Worm (Caenorhabditis elegans) whole organism, L4 larva: ENCODE measurements around the gene aman-2.
A peak's percentile ranks its signal among the peaks of the same experiment; 100 is the strongest.

ENCODE experiments used
- D1046.2 ChIP-seq: fragments of 200-800 bp; sonication (Bioruptor generic); IDR thresholded peaks from 2 replicates; pipeline ENCODE4 v1.3.6; 2022; ENCODE audit warnings: missing genetic modification characterization, missing compliant biosample characterization
- F26F4.8 ChIP-seq: fragments of 200-800 bp; sonication (Bioruptor generic); conservative IDR thresholded peaks from 2 replicates; pipeline ENCODE4 v1.3.6; 2022; ENCODE audit warnings: missing genetic modification characterization, missing compliant biosample characterization
- F44E2.7 ChIP-seq: fragments of 200-800 bp; sonication (Bioruptor generic); IDR thresholded peaks from 2 replicates; pipeline ENCODE4 v2.1.2; 2022; ENCODE audit warnings: missing genetic modification characterization, missing compliant biosample characterization
- Y105C5A.15 ChIP-seq: fragments of 200-800 bp; sonication (Bioruptor generic); IDR thresholded peaks from 2 replicates; pipeline ENCODE4 v1.3.6; 2022; ENCODE audit warnings: missing genetic modification characterization, missing compliant biosample characterization
- Y48G9A.11 ChIP-seq: fragments of 200-800 bp; sonication (Bioruptor generic); IDR thresholded peaks from 2 replicates; pipeline ENCODE4 v1.3.6; 2022; ENCODE audit warnings: missing genetic modification reagents, missing genetic modification characterization, missing compliant biosample characterization
- ZK337.2 ChIP-seq: fragments of 200-800 bp; sonication (Bioruptor generic); IDR thresholded peaks from 2 replicates; pipeline ENCODE4 v1.3.6; 2022; ENCODE audit warnings: missing genetic modification reagents, missing genetic modification characterization, missing compliant biosample characterization
- ZK546.5 ChIP-seq, 2 experiments: sonication (generic microtip); optimal IDR thresholded peaks; 2 replicates each; lab custom pipeline; 2017; ENCODE audit warnings: missing biosample characterization in 2 of 2, missing genetic modification characterization in 2 of 2
- aha-1 ChIP-seq: fragments of 150-350 bp; peaks from one replicate; lab custom pipeline; 2014; ENCODE audit warnings: missing biosample characterization, missing genetic modification characterization
- arid-1 ChIP-seq: fragments of 200-800 bp; sonication (Bioruptor generic); conservative IDR thresholded peaks from 2 replicates; pipeline ENCODE4 v1.3.6; 2022; ENCODE audit warnings: missing genetic modification reagents, missing genetic modification characterization, missing compliant biosample characterization
- ceh-20 ChIP-seq: fragments of 200-800 bp; sonication (Bioruptor generic); IDR thresholded peaks from 2 replicates; pipeline ENCODE4 v1.3.6; 2022; ENCODE audit warnings: missing genetic modification reagents, missing genetic modification characterization, missing compliant biosample characterization
- ceh-28 ChIP-seq: fragments of 150-350 bp; optimal IDR thresholded peaks from 2 replicates; lab custom pipeline; 2014; ENCODE audit warnings: missing biosample characterization, missing genetic modification reagents, missing genetic modification characterization
- ceh-32 ChIP-seq: sonication (generic microtip); optimal IDR thresholded peaks from 2 replicates; lab custom pipeline; 2016; ENCODE audit warnings: mild to moderate bottlenecking, missing genetic modification characterization, missing compliant biosample characterization; ENCODE audit not compliant: poor library complexity
- ceh-62 ChIP-seq: sonication (generic microtip); optimal IDR thresholded peaks from 2 replicates; lab custom pipeline; 2017; ENCODE audit warnings: missing biosample characterization, missing genetic modification characterization
- ces-1 ChIP-seq: fragments of 150-350 bp; sonication (generic microtip); optimal IDR thresholded peaks from 4 replicates; lab custom pipeline; 2014; ENCODE audit warnings: missing biosample characterization, missing genetic modification reagents, missing genetic modification characterization
- cey-2 ChIP-seq: sonication (generic microtip); optimal IDR thresholded peaks from 3 replicates; lab custom pipeline; 2017; ENCODE audit warnings: missing genetic modification characterization, mild to moderate bottlenecking, missing compliant biosample characterization, antibody characterized with exemption, borderline replicate concordance; ENCODE audit not compliant: insufficient read depth
- ctbp-1 ChIP-seq: fragments of 200-800 bp; sonication (Bioruptor generic); IDR thresholded peaks from 2 replicates; pipeline ENCODE4 v1.3.6; 2022; ENCODE audit warnings: missing genetic modification reagents, missing genetic modification characterization, missing compliant biosample characterization
- daf-12 ChIP-seq: fragments of 150-350 bp; optimal IDR thresholded peaks from 2 replicates; lab custom pipeline; 2014; ENCODE audit warnings: missing biosample characterization, missing genetic modification reagents, missing genetic modification characterization
- daf-16 ChIP-seq, 3 experiments: sonication (generic microtip); optimal IDR thresholded peaks; 2 replicates each; lab custom pipeline; 2016 to 2017; ENCODE audit warnings: missing genetic modification characterization in 3 of 3, missing genetic modification reagents in 3 of 3, mild to moderate bottlenecking in 2 of 3, missing compliant biosample characterization in 2 of 3, missing biosample characterization in 1 of 3, moderate library complexity in 1 of 3
- dmd-8 ChIP-seq: fragments of 200-800 bp; sonication (Bioruptor generic); IDR thresholded peaks from 2 replicates; pipeline ENCODE4 v1.3.6; 2022; ENCODE audit warnings: missing genetic modification characterization, missing compliant biosample characterization
- dmd-9 ChIP-seq: fragments of 200-800 bp; sonication (Bioruptor generic); IDR thresholded peaks from 2 replicates; pipeline ENCODE4 v1.3.6; 2022; ENCODE audit warnings: missing genetic modification reagents, missing genetic modification characterization, missing compliant biosample characterization
- dpl-1 ChIP-seq: fragments of 150-350 bp; optimal IDR thresholded peaks from 2 replicates; lab custom pipeline; 2014; ENCODE audit warnings: missing biosample characterization, missing genetic modification reagents, missing genetic modification characterization
- dve-1 ChIP-seq: sonication (generic microtip); optimal IDR thresholded peaks from 2 replicates; lab custom pipeline; 2017; ENCODE audit warnings: antibody characterized with exemption, mild to moderate bottlenecking, missing genetic modification characterization, missing compliant biosample characterization; ENCODE audit not compliant: insufficient read depth
- egl-43 ChIP-seq: fragments of 200-800 bp; sonication (Bioruptor generic); IDR thresholded peaks from 2 replicates; pipeline ENCODE4 v1.3.6; 2022; ENCODE audit warnings: missing genetic modification reagents, missing genetic modification characterization, missing compliant biosample characterization
- fkh-10 ChIP-seq: fragments of 150-350 bp; optimal IDR thresholded peaks from 2 replicates; lab custom pipeline; 2014; ENCODE audit warnings: missing biosample characterization, missing genetic modification reagents, missing genetic modification characterization
- hlh-11 ChIP-seq: fragments of 200-800 bp; sonication (Bioruptor generic); optimal IDR thresholded peaks from 2 replicates; lab custom pipeline; 2018; ENCODE audit warnings: mild to moderate bottlenecking, missing genetic modification characterization, missing compliant biosample characterization
- lim-7 ChIP-seq: fragments of 200-800 bp; sonication (Bioruptor generic); IDR thresholded peaks from 2 replicates; pipeline ENCODE4 v1.3.6; 2022; ENCODE audit warnings: missing genetic modification characterization, missing compliant biosample characterization
- lin-1 ChIP-seq: fragments of 200-800 bp; sonication (Bioruptor generic); IDR thresholded peaks from 2 replicates; pipeline ENCODE4 v1.3.6; 2022; ENCODE audit warnings: missing genetic modification reagents, missing genetic modification characterization, missing compliant biosample characterization
- lin-13 ChIP-seq: fragments of 150-350 bp; optimal IDR thresholded peaks from 2 replicates; lab custom pipeline; 2014; ENCODE audit warnings: missing biosample characterization, missing genetic modification reagents, missing genetic modification characterization
- lin-38 ChIP-seq: fragments of 200-800 bp; sonication (Bioruptor generic); IDR thresholded peaks from 2 replicates; pipeline ENCODE4 v1.3.6; 2022; ENCODE audit warnings: missing genetic modification reagents, missing genetic modification characterization, missing compliant biosample characterization
- lin-39 ChIP-seq: fragments of 150-350 bp; optimal IDR thresholded peaks from 2 replicates; lab custom pipeline; 2014; ENCODE audit warnings: missing biosample characterization, missing genetic modification reagents, missing genetic modification characterization
- mdt-29 ChIP-seq: fragments of 200-800 bp; sonication (Bioruptor generic); IDR thresholded peaks from 2 replicates; pipeline ENCODE4 v1.3.6; 2022; ENCODE audit warnings: missing genetic modification reagents, missing genetic modification characterization, missing compliant biosample characterization
- mes-2 ChIP-seq: sonication (generic microtip); optimal IDR thresholded peaks from 2 replicates; lab custom pipeline; 2016; ENCODE audit warnings: missing genotype, mild to moderate bottlenecking, missing genetic modification characterization, missing compliant biosample characterization; ENCODE audit not compliant: poor library complexity, severe bottlenecking
- mxl-3 ChIP-seq: fragments of 200-800 bp; sonication (Bioruptor generic); optimal IDR thresholded peaks from 2 replicates; lab custom pipeline; 2018; ENCODE audit warnings: mild to moderate bottlenecking, missing genetic modification characterization, missing compliant biosample characterization
- nhr-10 ChIP-seq: fragments of 150-350 bp; optimal IDR thresholded peaks from 2 replicates; lab custom pipeline; 2014; ENCODE audit warnings: missing biosample characterization, missing genetic modification characterization
- nhr-11 ChIP-seq: fragments of 150-350 bp; optimal IDR thresholded peaks from 2 replicates; lab custom pipeline; 2014; ENCODE audit warnings: missing biosample characterization, missing genetic modification characterization
- nhr-111 ChIP-seq: fragments of 200-800 bp; sonication (Bioruptor generic); optimal IDR thresholded peaks from 2 replicates; lab custom pipeline; 2018; ENCODE audit warnings: mild to moderate bottlenecking, missing genetic modification characterization, missing compliant biosample characterization
- nhr-41 ChIP-seq: fragments of 200-800 bp; sonication (Bioruptor generic); IDR thresholded peaks from 2 replicates; pipeline ENCODE4 v1.3.6; 2022; ENCODE audit warnings: missing genetic modification reagents, missing genetic modification characterization, missing compliant biosample characterization
- nhr-42 ChIP-seq: fragments of 200-800 bp; sonication (Bioruptor generic); IDR thresholded peaks from 2 replicates; pipeline ENCODE4 v1.3.6; 2022; ENCODE audit warnings: missing genetic modification characterization, missing compliant biosample characterization
- nhr-48 ChIP-seq: sonication (generic microtip); optimal IDR thresholded peaks from 2 replicates; lab custom pipeline; 2016; ENCODE audit warnings: mild to moderate bottlenecking, missing genetic modification characterization, missing compliant biosample characterization
- php-3 ChIP-seq: fragments of 200-800 bp; sonication (Bioruptor generic); IDR thresholded peaks from 2 replicates; pipeline ENCODE4 v1.3.6; 2022; ENCODE audit warnings: missing genetic modification reagents, missing genetic modification characterization, missing compliant biosample characterization
- pqm-1 ChIP-seq: sonication (generic microtip); optimal IDR thresholded peaks from 2 replicates; lab custom pipeline; 2017; ENCODE audit warnings: missing biosample characterization, missing genetic modification characterization
- rbr-2 ChIP-seq: sonication (generic microtip); optimal IDR thresholded peaks from 2 replicates; lab custom pipeline; 2016; ENCODE audit warnings: missing genotype, missing genetic modification characterization, missing compliant biosample characterization
- skn-1 ChIP-seq: fragments of 150-350 bp; optimal IDR thresholded peaks from 2 replicates; lab custom pipeline; 2014; ENCODE audit warnings: missing biosample characterization, missing genetic modification characterization
- tag-97 ChIP-seq: fragments of 200-800 bp; sonication (Bioruptor generic); IDR thresholded peaks from 2 replicates; pipeline ENCODE4 v1.3.6; 2022; ENCODE audit warnings: missing genetic modification characterization, missing compliant biosample characterization
- tra-1 ChIP-seq: fragments of 200-800 bp; sonication (Bioruptor generic); IDR thresholded peaks from 2 replicates; pipeline ENCODE4 v1.3.6; 2022; ENCODE audit warnings: missing genetic modification reagents, missing genetic modification characterization, missing compliant biosample characterization
- unc-62 ChIP-seq, 3 experiments: fragments of 150-350 bp in 1 of 3; sonication (generic microtip); optimal IDR thresholded peaks in 2 of 3; peaks in 1 of 3; 1 replicate in 1 of 3; 2 replicates in 2 of 3; lab custom pipeline; 2014 to 2017; ENCODE audit warnings: missing biosample characterization in 3 of 3, missing genetic modification characterization in 3 of 3, missing genetic modification reagents in 3 of 3, missing genotype in 1 of 3
- vab-7 ChIP-seq: fragments of 200-800 bp; sonication (Bioruptor generic); IDR thresholded peaks from 2 replicates; pipeline ENCODE4 v1.3.6; 2022; ENCODE audit warnings: missing genetic modification reagents, missing genetic modification characterization, missing compliant biosample characterization
- zfp-3 ChIP-seq: fragments of 200-800 bp; sonication (Bioruptor generic); conservative IDR thresholded peaks from 2 replicates; pipeline ENCODE4 v1.3.6; 2022; ENCODE audit warnings: missing genetic modification reagents, missing genetic modification characterization, missing compliant biosample characterization
- zip-2 ChIP-seq: fragments of 150-350 bp; optimal IDR thresholded peaks from 2 replicates; lab custom pipeline; 2014; ENCODE audit warnings: missing biosample characterization, missing genetic modification characterization
- ztf-11 ChIP-seq: fragments of 150-350 bp; optimal IDR thresholded peaks from 2 replicates; lab custom pipeline; 2014; ENCODE audit warnings: missing biosample characterization, missing genetic modification characterization

aman-2 gene

ce11 chrV:11887988-11888499 is 45.0 kb downstream of the aman-2 start, which contains the start of gene adh-1 (continued):
- TF ChIP-seq ces-1 (GFP tag; lab: Kevin White, UChicago) (no peak), nhr-111 (GFP tag; lab: Kevin White, UChicago) (no peak), fkh-10 (GFP tag; lab: Kevin White, UChicago) (no peak), Y48G9A.11 (GFP tag; lab: Robert Waterston, UW) (no peak), zip-2 (tag; lab: Kevin White, UChicago) (no peak), vab-7 (GFP tag; lab: Robert Waterston, UW) (no peak), dmd-8 (no peak), hlh-11 (tag; lab: Kevin White, UChicago) (peak; percentile 92), ceh-62 (tag; lab: Kevin White, UChicago) (no peak), unc-62 (GFP tag; optimal IDR thresholded peaks at IDR 0.05 in 1 of 2; lab: Kevin White, UChicago) (peak in 1 of 2 experiments; percentile 99), unc-62 (tag; optimal IDR thresholded peaks at IDR 0.05; lab: Kevin White, UChicago) (no peak), lin-38 (GFP tag; lab: Robert Waterston, UW) (no peak), D1046.2 (GFP tag; lab: Robert Waterston, UW) (no peak), mdt-29 (GFP tag; lab: Robert Waterston, UW) (peak; percentile 66; the same call in 1 of the 2 replicates), nhr-10 (tag; lab: Kevin White, UChicago) (peak; percentile 95), Y105C5A.15 (GFP tag; lab: Robert Waterston, UW) (no peak), lin-39 (tag; lab: Kevin White, UChicago) (no peak), php-3 (GFP tag; lab: Robert Waterston, UW) (no peak), tag-97 (GFP tag; lab: Robert Waterston, UW) (no peak), ZK546.5 (tag; optimal IDR thresholded peaks at IDR 0.05; lab: Kevin White, UChicago) (no peak), skn-1 (no peak), F44E2.7 (GFP tag; lab: Robert Waterston, UW) (no peak), ctbp-1 (GFP tag; lab: Robert Waterston, UW) (no peak), lin-1 (0 out of 2 replicates have a peak, but pooled peaks have one; percentile 35), mxl-3 (peak; percentile 100), rbr-2 (no peak), arid-1 (GFP tag; lab: Robert Waterston, UW) (no peak), daf-12 (tag; lab: Kevin White, UChicago) (no peak), lin-13 (GFP tag; lab: Kevin White, UChicago) (no peak), daf-16 (GFP tag; optimal IDR thresholded peaks at IDR 0.05; lab: Kevin White, UChicago) (peak in 1 of 2 experiments; percentile 50), daf-16 (tag; optimal IDR thresholded peaks at IDR 0.05; lab: Kevin White, UChicago) (peak; percentile 72), zfp-3 (no peak), aha-1 (tag; lab: Kevin White, UChicago) (peak; percentile 97), nhr-41 (GFP tag; lab: Robert Waterston, UW) (no peak), nhr-48 (tag; lab: Kevin White, UChicago) (peak; percentile 88), ceh-32 (tag; lab: Kevin White, UChicago) (no peak), tra-1 (GFP tag; lab: Robert Waterston, UW) (no peak), nhr-42 (GFP tag; lab: Robert Waterston, UW) (no peak), ZK337.2 (GFP tag; lab: Robert Waterston, UW) (no peak), dve-1 (tag; lab: Kevin White, UChicago) (peak; percentile 61), F26F4.8 (GFP tag; lab: Robert Waterston, UW) (no peak), ceh-28 (no peak), cey-2 (peak; percentile 74), nhr-11 (peak; percentile 73), pqm-1 (tag; lab: Kevin White, UChicago) (peak; percentile 5), dpl-1 (GFP tag; lab: Kevin White, UChicago) (peak; percentile 2), egl-43 (GFP tag; lab: Robert Waterston, UW) (no peak), ceh-20 (no peak; the same call in 1 of the 2 replicates), mes-2 (tag; lab: Kevin White, UChicago) (no peak), ztf-11 (tag; lab: Kevin White, UChicago) (no peak), dmd-9 (GFP tag; lab: Robert Waterston, UW) (no peak), lim-7 (GFP tag; lab: Robert Waterston, UW) (no peak)
